Worm (Caenorhabditis elegans) whole organism, L4 larva: Measurements from ENCODE around the gene F59A1.15.

Experiments used
- D1046.2 ChIP-seq: fragments of 200-800 bp; sonication (Bioruptor generic); IDR thresholded peaks from 2 replicates; pipeline ENCODE4 v1.3.6; 2022; ENCODE audit warnings: missing genetic modification characterization, missing compliant biosample characterization
- F10B5.3 ChIP-seq: sonication (generic microtip); optimal IDR thresholded peaks from 2 replicates; lab custom pipeline; 2016; ENCODE audit warnings: mild to moderate bottlenecking, missing genetic modification characterization, missing compliant biosample characterization
- F26F4.8 ChIP-seq: fragments of 200-800 bp; sonication (Bioruptor generic); conservative IDR thresholded peaks from 2 replicates; pipeline ENCODE4 v1.3.6; 2022; ENCODE audit warnings: missing genetic modification characterization, missing compliant biosample characterization
- F44E2.7 ChIP-seq: fragments of 200-800 bp; sonication (Bioruptor generic); IDR thresholded peaks from 2 replicates; pipeline ENCODE4 v2.1.2; 2022; ENCODE audit warnings: missing genetic modification characterization, missing compliant biosample characterization
- R02D3.7 ChIP-seq: fragments of 150-350 bp; sonication (generic microtip); optimal IDR thresholded peaks from 3 replicates; lab custom pipeline; 2014; ENCODE audit warnings: missing biosample characterization, missing genetic modification characterization
- Y75B8A.6 ChIP-seq: fragments of 200-800 bp; sonication (Bioruptor generic); IDR thresholded peaks from 2 replicates; pipeline ENCODE4 v1.3.6; 2022; ENCODE audit warnings: missing genetic modification reagents, missing genetic modification characterization, missing compliant biosample characterization
- aha-1 ChIP-seq: fragments of 150-350 bp; peaks from one replicate; lab custom pipeline; 2014; ENCODE audit warnings: missing biosample characterization, missing genetic modification characterization
- ceh-32 ChIP-seq: sonication (generic microtip); optimal IDR thresholded peaks from 2 replicates; lab custom pipeline; 2016; ENCODE audit warnings: mild to moderate bottlenecking, missing genetic modification characterization, missing compliant biosample characterization; ENCODE audit not compliant: poor library complexity
- ceh-44 ChIP-seq: fragments of 200-800 bp; sonication (Bioruptor generic); IDR thresholded peaks from 2 replicates; pipeline ENCODE4 v1.3.6; 2022; ENCODE audit warnings: missing genetic modification reagents, missing genetic modification characterization, missing compliant biosample characterization
- cey-2 ChIP-seq: sonication (generic microtip); optimal IDR thresholded peaks from 3 replicates; lab custom pipeline; 2017; ENCODE audit warnings: missing genetic modification characterization, mild to moderate bottlenecking, missing compliant biosample characterization, antibody characterized with exemption, borderline replicate concordance; ENCODE audit not compliant: insufficient read depth
- daf-12 ChIP-seq: fragments of 150-350 bp; optimal IDR thresholded peaks from 2 replicates; lab custom pipeline; 2014; ENCODE audit warnings: missing biosample characterization, missing genetic modification reagents, missing genetic modification characterization
- daf-16 ChIP-seq, 3 experiments: sonication (generic microtip); optimal IDR thresholded peaks; 2 replicates each; lab custom pipeline; 2016 to 2017; ENCODE audit warnings: missing genetic modification characterization in 3 of 3, missing genetic modification reagents in 3 of 3, mild to moderate bottlenecking in 2 of 3, missing compliant biosample characterization in 2 of 3, missing biosample characterization in 1 of 3, moderate library complexity in 1 of 3
- daf-19 ChIP-seq: fragments of 200-800 bp; sonication (Bioruptor generic); conservative IDR thresholded peaks from 2 replicates; pipeline ENCODE4 v1.3.6; 2022; ENCODE audit warnings: missing genetic modification characterization, missing compliant biosample characterization
- dmd-6 ChIP-seq: fragments of 200-800 bp; sonication (Bioruptor generic); IDR thresholded peaks from 2 replicates; pipeline ENCODE4 v1.3.6; 2022; ENCODE audit warnings: missing genetic modification reagents, missing genetic modification characterization, missing compliant biosample characterization
- duxl-1 ChIP-seq: sonication (generic microtip); optimal IDR thresholded peaks from 2 replicates; lab custom pipeline; 2016; ENCODE audit warnings: mild to moderate bottlenecking, missing genetic modification characterization, moderate library complexity, missing compliant biosample characterization; ENCODE audit not compliant: poor library complexity
- egl-43 ChIP-seq: fragments of 200-800 bp; sonication (Bioruptor generic); IDR thresholded peaks from 2 replicates; pipeline ENCODE4 v1.3.6; 2022; ENCODE audit warnings: missing genetic modification reagents, missing genetic modification characterization, missing compliant biosample characterization
- fkh-10 ChIP-seq: fragments of 150-350 bp; optimal IDR thresholded peaks from 2 replicates; lab custom pipeline; 2014; ENCODE audit warnings: missing biosample characterization, missing genetic modification reagents, missing genetic modification characterization
- fos-1 ChIP-seq: fragments of 150-350 bp; optimal IDR thresholded peaks from 2 replicates; lab custom pipeline; 2014; ENCODE audit warnings: missing biosample characterization, missing genetic modification characterization
- hif-1 ChIP-seq, 2 experiments: sonication (generic microtip); optimal IDR thresholded peaks; 2 replicates each; lab custom pipeline; 2016 to 2017; ENCODE audit warnings: missing compliant biosample characterization in 2 of 2, missing genetic modification characterization in 2 of 2, missing genetic modification reagents in 2 of 2, missing genotype in 2 of 2, mild to moderate bottlenecking in 1 of 2
- hlh-30 ChIP-seq: sonication (generic microtip); optimal IDR thresholded peaks from 2 replicates; lab custom pipeline; 2017; ENCODE audit warnings: antibody characterized with exemption, mild to moderate bottlenecking, missing genetic modification characterization, missing compliant biosample characterization; ENCODE audit not compliant: insufficient read depth
- hmg-1.1 ChIP-seq: fragments of 200-800 bp; sonication (Bioruptor generic); IDR thresholded peaks from 2 replicates; pipeline ENCODE4 v1.3.6; 2022; ENCODE audit warnings: missing genetic modification reagents, missing genetic modification characterization, missing compliant biosample characterization
- jun-1 ChIP-seq: fragments of 150-350 bp; optimal IDR thresholded peaks from 2 replicates; lab custom pipeline; 2014; ENCODE audit warnings: missing biosample characterization, missing genetic modification reagents, missing genetic modification characterization
- lin-1 ChIP-seq: fragments of 200-800 bp; sonication (Bioruptor generic); IDR thresholded peaks from 2 replicates; pipeline ENCODE4 v1.3.6; 2022; ENCODE audit warnings: missing genetic modification reagents, missing genetic modification characterization, missing compliant biosample characterization
- lin-38 ChIP-seq: fragments of 200-800 bp; sonication (Bioruptor generic); IDR thresholded peaks from 2 replicates; pipeline ENCODE4 v1.3.6; 2022; ENCODE audit warnings: missing genetic modification reagents, missing genetic modification characterization, missing compliant biosample characterization
- madf-9 ChIP-seq: fragments of 200-800 bp; sonication (Bioruptor generic); conservative IDR thresholded peaks from 2 replicates; pipeline ENCODE4 v1.3.6; 2022; ENCODE audit warnings: missing genetic modification reagents, missing genetic modification characterization, missing compliant biosample characterization
- mdt-29 ChIP-seq: fragments of 200-800 bp; sonication (Bioruptor generic); IDR thresholded peaks from 2 replicates; pipeline ENCODE4 v1.3.6; 2022; ENCODE audit warnings: missing genetic modification reagents, missing genetic modification characterization, missing compliant biosample characterization
- mxl-2 ChIP-seq: fragments of 200-800 bp; sonication (Bioruptor generic); conservative IDR thresholded peaks from 2 replicates; pipeline ENCODE4 v1.3.6; 2022; ENCODE audit warnings: missing genetic modification reagents, missing genetic modification characterization, missing compliant biosample characterization
- mxl-3 ChIP-seq: fragments of 200-800 bp; sonication (Bioruptor generic); optimal IDR thresholded peaks from 2 replicates; lab custom pipeline; 2018; ENCODE audit warnings: mild to moderate bottlenecking, missing genetic modification characterization, missing compliant biosample characterization
- nhr-10 ChIP-seq: fragments of 150-350 bp; optimal IDR thresholded peaks from 2 replicates; lab custom pipeline; 2014; ENCODE audit warnings: missing biosample characterization, missing genetic modification characterization
- nhr-111 ChIP-seq: fragments of 200-800 bp; sonication (Bioruptor generic); optimal IDR thresholded peaks from 2 replicates; lab custom pipeline; 2018; ENCODE audit warnings: mild to moderate bottlenecking, missing genetic modification characterization, missing compliant biosample characterization
- nhr-237 ChIP-seq: sonication (generic microtip); optimal IDR thresholded peaks from 2 replicates; lab custom pipeline; 2017; ENCODE audit warnings: missing biosample characterization, missing genetic modification characterization
- nhr-41 ChIP-seq: fragments of 200-800 bp; sonication (Bioruptor generic); IDR thresholded peaks from 2 replicates; pipeline ENCODE4 v1.3.6; 2022; ENCODE audit warnings: missing genetic modification reagents, missing genetic modification characterization, missing compliant biosample characterization
- nhr-42 ChIP-seq: fragments of 200-800 bp; sonication (Bioruptor generic); IDR thresholded peaks from 2 replicates; pipeline ENCODE4 v1.3.6; 2022; ENCODE audit warnings: missing genetic modification characterization, missing compliant biosample characterization
- nhr-6 ChIP-seq: fragments of 150-350 bp; optimal IDR thresholded peaks from 2 replicates; lab custom pipeline; 2014; ENCODE audit warnings: missing biosample characterization, missing genetic modification characterization
- nhr-77 ChIP-seq: fragments of 150-350 bp; optimal IDR thresholded peaks from 2 replicates; lab custom pipeline; 2014; ENCODE audit warnings: missing biosample characterization, missing genetic modification characterization
- pha-4 ChIP-seq, 2 experiments: fragments of 150-350 bp in 1 of 2; fragments of 200-800 bp in 1 of 2; sonication (Bioruptor generic) in 1 of 2; IDR thresholded peaks in 1 of 2; optimal IDR thresholded peaks in 1 of 2; 2 replicates each; pipeline versions ENCODE4 v1.3.6 to Lab custom; 2014 to 2022; ENCODE audit warnings: missing genetic modification characterization in 2 of 2, missing genetic modification reagents in 2 of 2, missing biosample characterization in 1 of 2, missing compliant biosample characterization in 1 of 2
- php-3 ChIP-seq: fragments of 200-800 bp; sonication (Bioruptor generic); IDR thresholded peaks from 2 replicates; pipeline ENCODE4 v1.3.6; 2022; ENCODE audit warnings: missing genetic modification reagents, missing genetic modification characterization, missing compliant biosample characterization
- sdz-12 ChIP-seq: fragments of 200-800 bp; sonication (Bioruptor generic); optimal IDR thresholded peaks from 2 replicates; lab custom pipeline; 2018; ENCODE audit warnings: mild to moderate bottlenecking, missing genetic modification characterization, missing compliant biosample characterization
- snpc-1.2 ChIP-seq: fragments of 200-800 bp; sonication (Bioruptor generic); IDR thresholded peaks from 2 replicates; pipeline ENCODE4 v1.3.6; 2022; ENCODE audit warnings: missing genetic modification reagents, missing genetic modification characterization, missing compliant biosample characterization
- snpc-4 ChIP-seq: fragments of 150-350 bp; optimal IDR thresholded peaks from 2 replicates; lab custom pipeline; 2014; ENCODE audit warnings: missing biosample characterization, missing genetic modification characterization
- unc-39 ChIP-seq: sonication (generic microtip); optimal IDR thresholded peaks from 2 replicates; lab custom pipeline; 2017; ENCODE audit warnings: missing biosample characterization, missing genetic modification characterization
- vab-7 ChIP-seq: fragments of 200-800 bp; sonication (Bioruptor generic); IDR thresholded peaks from 2 replicates; pipeline ENCODE4 v1.3.6; 2022; ENCODE audit warnings: missing genetic modification reagents, missing genetic modification characterization, missing compliant biosample characterization
- zag-1 ChIP-seq: fragments of 150-350 bp; optimal IDR thresholded peaks from 2 replicates; lab custom pipeline; 2014; ENCODE audit warnings: missing biosample characterization, missing genetic modification characterization
- zfp-2 ChIP-seq: sonication (generic microtip); optimal IDR thresholded peaks from 2 replicates; lab custom pipeline; 2016; ENCODE audit warnings: mild to moderate bottlenecking, missing genetic modification characterization, missing compliant biosample characterization
- zfp-3 ChIP-seq: fragments of 200-800 bp; sonication (Bioruptor generic); conservative IDR thresholded peaks from 2 replicates; pipeline ENCODE4 v1.3.6; 2022; ENCODE audit warnings: missing genetic modification reagents, missing genetic modification characterization, missing compliant biosample characterization
- zip-11 ChIP-seq: fragments of 200-800 bp; sonication (Bioruptor generic); IDR thresholded peaks from 2 replicates; pipeline ENCODE4 v1.3.6; 2022; ENCODE audit warnings: missing genetic modification characterization, missing compliant biosample characterization
- ztf-11 ChIP-seq: fragments of 150-350 bp; optimal IDR thresholded peaks from 2 replicates; lab custom pipeline; 2014; ENCODE audit warnings: missing biosample characterization, missing genetic modification characterization
- ztf-7 ChIP-seq: fragments of 150-350 bp; optimal IDR thresholded peaks from 2 replicates; lab custom pipeline; 2014; ENCODE audit warnings: missing biosample characterization, missing genetic modification characterization

The F59A1.15 gene

DNA sequence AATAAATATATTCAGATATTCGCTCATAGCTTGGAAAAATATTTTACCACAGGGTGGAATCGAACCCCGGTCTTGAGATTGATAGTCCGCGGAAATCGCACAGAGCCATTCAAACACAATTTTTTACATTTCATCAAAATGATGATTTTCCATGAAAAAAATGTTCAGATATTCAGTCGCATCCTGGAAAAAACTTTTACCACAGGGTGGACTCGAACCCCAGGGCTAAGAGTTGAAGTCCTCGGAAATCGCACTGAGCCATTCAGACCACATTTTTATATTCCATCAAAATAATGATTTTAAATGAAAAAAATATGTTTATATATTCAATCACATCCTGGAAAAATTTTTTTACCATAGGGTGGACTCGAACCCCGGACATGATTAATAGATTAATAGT is 38.9 kb upstream of the F59A1.15 start:
- TF ChIP-seq ztf-7 (tag; lab: Kevin White, UChicago) (no peak), hmg-1.1 (GFP tag; lab: Robert Waterston, UW) (no peak), lin-38 (GFP tag; lab: Robert Waterston, UW) (0 out of 2 replicates have a peak, but pooled peaks have one; percentile 22)

DNA sequence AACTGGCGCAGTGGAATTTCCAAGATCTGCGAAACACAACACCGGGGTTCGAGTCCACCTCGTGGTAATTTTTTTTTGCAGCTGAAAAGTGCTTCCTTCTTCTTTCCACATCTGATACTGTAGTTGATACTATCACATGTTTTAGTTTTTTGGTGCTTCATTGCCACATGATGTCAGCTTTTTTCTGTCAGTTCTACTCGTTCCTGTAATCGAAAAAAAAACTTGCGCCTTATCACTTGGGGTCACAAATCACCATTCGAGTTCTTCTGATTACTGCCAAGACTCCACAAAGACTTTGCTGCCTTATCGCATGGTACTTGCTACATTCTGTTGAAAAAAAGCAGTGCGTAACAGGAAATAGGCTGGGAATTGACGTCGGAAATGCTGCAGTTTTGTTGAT is 38.0 kb upstream of the F59A1.15 start:
- no peak for TF ChIP-seq zfp-3 (GFP tag; lab: Robert Waterston, UW)
- TF ChIP-seq nhr-77: peak; percentile 78
- no peak for TF ChIP-seq Y75B8A.6 (GFP tag; lab: Robert Waterston, UW)
- TF ChIP-seq cey-2: no peak
- TF ChIP-seq vab-7 (GFP tag; lab: Robert Waterston, UW): no peak
- TF ChIP-seq lin-38 (GFP tag; lab: Robert Waterston, UW): no peak
- no peak for TF ChIP-seq snpc-1.2
- TF ChIP-seq sdz-12 (GFP tag; lab: Kevin White, UChicago): no peak
- TF ChIP-seq dmd-6 (GFP tag; lab: Robert Waterston, UW): peak; percentile 97
- no peak for TF ChIP-seq D1046.2 (GFP tag; lab: Robert Waterston, UW)
- no peak for TF ChIP-seq daf-12
- no peak for TF ChIP-seq unc-39
- TF ChIP-seq daf-16 (GFP tag; optimal IDR thresholded peaks at IDR 0.05; lab: Kevin White, UChicago): no peak
- peak; percentile 94 for TF ChIP-seq daf-16 (tag; optimal IDR thresholded peaks at IDR 0.05; lab: Kevin White, UChicago)
- TF ChIP-seq nhr-41 (GFP tag; lab: Robert Waterston, UW): no peak
- no peak for TF ChIP-seq nhr-111 (GFP tag; lab: Kevin White, UChicago)
- TF ChIP-seq snpc-4 (tag; lab: Kevin White, UChicago): no peak
- TF ChIP-seq fos-1 (tag; lab: Kevin White, UChicago): no peak
- TF ChIP-seq R02D3.7: no peak
- peak; percentile 58 for TF ChIP-seq nhr-10
- TF ChIP-seq ceh-32 (tag; lab: Kevin White, UChicago): no peak
- peak; percentile 85; the same call in 1 of the 2 replicates for TF ChIP-seq lin-1 (GFP tag; lab: Robert Waterston, UW)
- TF ChIP-seq F44E2.7 (GFP tag; lab: Robert Waterston, UW): no peak
- TF ChIP-seq nhr-6 (tag; lab: Kevin White, UChicago): no peak
- TF ChIP-seq hlh-30 (tag; lab: Kevin White, UChicago): peak; percentile 53
- no peak for TF ChIP-seq daf-19
- TF ChIP-seq mxl-3 (GFP tag; lab: Kevin White, UChicago): peak; percentile 2
- no peak for TF ChIP-seq madf-9 (GFP tag; lab: Robert Waterston, UW)
- peak; percentile 67 for TF ChIP-seq mdt-29 (GFP tag; lab: Robert Waterston, UW)
- no peak for TF ChIP-seq zfp-2 (tag; lab: Kevin White, UChicago)
- TF ChIP-seq nhr-237 (tag; lab: Kevin White, UChicago): no peak
- TF ChIP-seq jun-1 (tag; lab: Kevin White, UChicago): no peak
- peak; percentile 85 for TF ChIP-seq aha-1 (tag; lab: Kevin White, UChicago)
- TF ChIP-seq ztf-11 (tag; lab: Kevin White, UChicago): no peak
- no peak for TF ChIP-seq zag-1 (tag; lab: Kevin White, UChicago)
- no peak for TF ChIP-seq hif-1 (tag; optimal IDR thresholded peaks at IDR 0.05; lab: Kevin White, UChicago)
- TF ChIP-seq egl-43 (GFP tag; lab: Robert Waterston, UW): no peak
- no peak for TF ChIP-seq duxl-1
- no peak for TF ChIP-seq mxl-2
- TF ChIP-seq ceh-44 (GFP tag; lab: Robert Waterston, UW): no peak
- peak; percentile 85 for TF ChIP-seq php-3
- TF ChIP-seq F10B5.3: no peak
- 0 out of 2 replicates have a peak, but pooled peaks have one; percentile 52 for TF ChIP-seq pha-4 (GFP tag; IDR thresholded peaks at IDR 0.05; lab: Robert Waterston, UW)
- TF ChIP-seq pha-4 (tag; optimal IDR thresholded peaks at IDR 0.05; lab: Kevin White, UChicago): no peak
- TF ChIP-seq zip-11 (GFP tag; lab: Robert Waterston, UW): no peak
- no peak for TF ChIP-seq F26F4.8 (GFP tag; lab: Robert Waterston, UW)
- TF ChIP-seq fkh-10 (GFP tag; lab: Kevin White, UChicago): no peak
- TF ChIP-seq nhr-42 (GFP tag; lab: Robert Waterston, UW): peak; percentile 53; the same call in 1 of the 2 replicates
